Worm (Caenorhabditis elegans) whole organism, early embryonic: ENCODE data around the gene nlg-1.

ENCODE experiments used
- B0310.2 ChIP-seq: sonication (generic microtip); optimal IDR thresholded peaks from 2 replicates; lab custom pipeline; 2016; ENCODE audit warnings: mild to moderate bottlenecking, missing genetic modification characterization, missing compliant biosample characterization
- ama-1 ChIP-seq: fragments of 150-350 bp; optimal IDR thresholded peaks from 2 replicates; lab custom pipeline; 2014
- ets-7 ChIP-seq: sonication (generic microtip); optimal IDR thresholded peaks from 2 replicates; lab custom pipeline; 2016; ENCODE audit warnings: missing genotype, missing genetic modification characterization, missing compliant biosample characterization
- flt-1 ChIP-seq: fragments of 200-800 bp; sonication (Bioruptor generic); IDR thresholded peaks from 2 replicates; pipeline ENCODE4 v1.3.6; 2022; ENCODE audit warnings: missing genetic modification characterization, missing compliant biosample characterization
- tbx-37 ChIP-seq: fragments of 200-800 bp; sonication (Bioruptor generic); conservative IDR thresholded peaks from 2 replicates; pipeline ENCODE4 v1.3.6; 2022; ENCODE audit warnings: missing genetic modification reagents, missing genetic modification characterization, missing compliant biosample characterization

DNA sequence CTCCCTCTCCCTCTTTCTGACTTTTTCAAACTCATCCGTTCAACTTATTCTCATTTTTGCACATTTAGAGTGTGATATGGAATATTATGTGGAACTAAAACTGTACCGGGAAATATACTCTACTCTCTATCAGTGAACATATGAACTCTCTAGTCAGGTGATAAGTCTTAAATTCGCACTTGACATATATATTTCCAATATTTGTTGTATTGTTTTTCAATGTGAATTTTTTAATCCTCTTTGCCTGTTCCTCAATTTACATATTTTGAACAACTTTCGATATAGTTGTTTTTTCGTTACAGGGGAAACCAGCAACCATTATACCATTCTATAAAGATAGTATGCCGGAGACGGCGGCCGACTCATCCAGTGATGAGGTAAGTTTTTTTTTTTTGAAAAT lies 29.2 kb upstream of the nlg-1 start, which contains the start of gene C04A11.1:
- TF ChIP-seq tbx-37 (GFP tag; lab: Robert Waterston, UW) (no peak), ama-1 (lab: Kevin White, UChicago) (no peak), ets-7 (tag; lab: Kevin White, UChicago) (no peak), flt-1 (GFP tag; lab: Robert Waterston, UW) (no peak), B0310.2 (no peak)
